1 fruit fly cellular context compared by ENCODE assay signal in the genomic region with DNA sequence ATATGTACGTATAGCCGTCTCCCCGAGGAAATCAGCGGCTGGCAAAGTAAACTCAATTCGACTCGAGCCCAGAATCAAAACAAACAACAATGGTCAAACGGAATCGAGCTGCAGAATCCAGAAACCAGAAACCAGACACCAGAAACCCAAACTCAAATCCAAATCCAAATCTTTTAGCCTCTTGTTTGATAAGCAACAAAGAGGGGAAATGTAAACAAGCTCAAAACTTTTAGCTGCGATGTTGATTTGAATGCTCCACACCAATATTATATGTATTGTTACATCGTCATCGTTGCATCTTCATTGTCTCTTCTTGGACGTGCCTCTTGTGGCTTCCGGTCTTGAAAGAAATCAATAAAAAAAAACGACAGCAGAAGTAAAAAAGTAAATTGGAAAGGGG.
TF ChIP-seq lines count a peak whose summit lies in the region.

No protein-coding gene starts in this region.

TF ChIP-seq in whole organism, embryonic, 481 proteins besides CTCF, POLR2A, EP300 and RAD21 (continued from another document):
- TF ChIP-seq CG8290 (GFP tag; optimal IDR thresholded peaks at IDR 0.05; lab: Kevin White, UChicago) (peak; percentile 16), CG8290 (tag; optimal IDR thresholded peaks at IDR 0.05; lab: Kevin White, UChicago) (peak in 1 of 2 experiments; percentile 19), Spps (tag; optimal IDR thresholded peaks at IDR 0.05; lab: Kevin White, UChicago) (no peak), ci (GFP tag; IDR thresholded peaks at IDR 0.05; lab: Robert Waterston, UW) (0 out of 3 replicates have a peak, but pooled peaks have one; percentile 36), CG8478 (optimal IDR thresholded peaks at IDR 0.05; lab: Kevin White, UChicago) (no peak), dmrt11E (tag; optimal IDR thresholded peaks at IDR 0.05; lab: Kevin White, UChicago) (peak; percentile 13), pan (optimal IDR thresholded peaks at IDR 0.05; lab: Kevin White, UChicago) (no peak), pan (GFP tag; optimal IDR thresholded peaks at IDR 0.05 in 1 of 2, IDR thresholded peaks at IDR 0.05 in 1 of 2) (no peak), C15 (GFP tag; IDR thresholded peaks at IDR 0.05; lab: Robert Waterston, UW) (no peak), CG1792 (GFP tag; optimal IDR thresholded peaks at IDR 0.05; lab: Kevin White, UChicago) (peak; percentile 15), onecut (GFP tag; IDR thresholded peaks at IDR 0.05; lab: Robert Waterston, UW) (0 out of 2 replicates have a peak, but pooled peaks have one; percentile 5), Hmr (GFP tag; optimal IDR thresholded peaks at IDR 0.05; lab: Kevin White, UChicago) (no peak), CG9727 (GFP tag; optimal IDR thresholded peaks at IDR 0.05; lab: Kevin White, UChicago) (peak; percentile 31), D (optimal IDR thresholded peaks at IDR 0.05; lab: Kevin White, UChicago) (no peak), D (GFP tag; optimal IDR thresholded peaks at IDR 0.05; lab: Kevin White, UChicago) (peak; percentile 28), CG15696 (tag; optimal IDR thresholded peaks at IDR 0.05; lab: Kevin White, UChicago) (peak; percentile 36), Sox102F (GFP tag; optimal IDR thresholded peaks at IDR 0.05; lab: Kevin White, UChicago) (peak; percentile 15), Mes4 (GFP tag; optimal IDR thresholded peaks at IDR 0.05; lab: Kevin White, UChicago) (peak; percentile 3), croc (GFP tag; conservative IDR thresholded peaks at IDR 0.05; lab: Robert Waterston, UW) (no peak), sug (tag; optimal IDR thresholded peaks at IDR 0.05; lab: Kevin White, UChicago) (no peak), CG2875 (GFP tag; optimal IDR thresholded peaks at IDR 0.05; lab: Kevin White, UChicago) (peak; percentile 18), CG1603 (tag; optimal IDR thresholded peaks at IDR 0.05; lab: Kevin White, UChicago) (peak; percentile 34), CG43689 (GFP tag; IDR thresholded peaks at IDR 0.05; lab: Robert Waterston, UW) (no peak), Blimp-1 (GFP tag; optimal IDR thresholded peaks at IDR 0.05; lab: Kevin White, UChicago) (peak; percentile 2), CG12104 (GFP tag; optimal IDR thresholded peaks at IDR 0.05; lab: Kevin White, UChicago) (no peak), ems (GFP tag; optimal IDR thresholded peaks at IDR 0.05; lab: Kevin White, UChicago) (no peak)
TF ChIP-seq in whole organism, embryonic: peak in this region for 29.
